Fruit fly (Drosophila melanogaster) whole organism, embryonic: ENCODE data around the gene blot.

Experiments used
- Bgb ChIP-seq: fragments of 200-800 bp; sonication (Bioruptor generic); IDR thresholded peaks from 2 replicates; pipeline ENCODE4 v1.3.6; 2022; ENCODE audit warnings: missing biosample characterization, missing genetic modification characterization; ENCODE audit not compliant: partially characterized antibody
- CG11093 ChIP-seq: fragments of 200-800 bp; sonication (Bioruptor generic); IDR thresholded peaks from 3 replicates; pipeline ENCODE4 v1.3.6; 2022; ENCODE audit warnings: missing biosample characterization, missing genetic modification characterization
- CG12236 ChIP-seq: fragments of 200-800 bp; sonication (Bioruptor generic); optimal IDR thresholded peaks from 2 replicates; lab custom pipeline; 2016; ENCODE audit warnings: missing biosample characterization, missing genetic modification characterization
- CG13894 ChIP-seq: fragments of 200-800 bp; sonication (Bioruptor generic); optimal IDR thresholded peaks from 3 replicates; lab custom pipeline; 2018; ENCODE audit warnings: missing biosample characterization, mild to moderate bottlenecking, missing genetic modification characterization, moderate library complexity
- CG15269 ChIP-seq: fragments of 200-800 bp; sonication (Bioruptor generic); optimal IDR thresholded peaks from 2 replicates; lab custom pipeline; 2018; ENCODE audit warnings: missing biosample characterization, mild to moderate bottlenecking, missing genetic modification characterization, moderate library complexity
- CG15601 ChIP-seq: fragments of 200-800 bp; sonication (Bioruptor generic); optimal IDR thresholded peaks from 3 replicates; lab custom pipeline; 2019; ENCODE audit warnings: missing biosample characterization, mild to moderate bottlenecking, missing genetic modification characterization, moderate library complexity
- CG16863 ChIP-seq: fragments of 200-800 bp; sonication (Bioruptor generic); optimal IDR thresholded peaks from 3 replicates; lab custom pipeline; 2016; ENCODE audit warnings: missing biosample characterization, missing genetic modification characterization
- CG17361 ChIP-seq: fragments of 200-800 bp; sonication (Bioruptor generic); IDR thresholded peaks from 3 replicates; pipeline ENCODE4 v1.3.6; 2022; ENCODE audit warnings: missing biosample characterization, missing genetic modification characterization
- CG17612 ChIP-seq: fragments of 200-800 bp; sonication (Bioruptor generic); IDR thresholded peaks from 2 replicates; pipeline ENCODE4 v1.3.6; 2022; ENCODE audit warnings: missing biosample characterization, missing genetic modification characterization
- CG17912 ChIP-seq: fragments of 200-800 bp; sonication (Bioruptor generic); optimal IDR thresholded peaks from 2 replicates; lab custom pipeline; 2018; ENCODE audit warnings: missing biosample characterization, mild to moderate bottlenecking, missing genetic modification characterization
- CG18011 ChIP-seq: fragments of 200-800 bp; sonication (Bioruptor generic); optimal IDR thresholded peaks from 2 replicates; lab custom pipeline; 2017; ENCODE audit warnings: missing biosample characterization, missing genetic modification characterization, mild to moderate bottlenecking, moderate library complexity, missing genotype
- CG2116 ChIP-seq: fragments of 200-800 bp; sonication (Bioruptor generic); optimal IDR thresholded peaks from 3 replicates; lab custom pipeline; 2018; ENCODE audit warnings: missing biosample characterization, mild to moderate bottlenecking, missing genetic modification characterization
- CG3281 ChIP-seq: fragments of 200-800 bp; sonication (Bioruptor generic); optimal IDR thresholded peaks from 3 replicates; lab custom pipeline; 2017; ENCODE audit warnings: missing biosample characterization, mild to moderate bottlenecking, missing genetic modification characterization
- CG42726 ChIP-seq: fragments of 200-800 bp; sonication (Bioruptor generic); IDR thresholded peaks from 2 replicates; pipeline ENCODE4 v1.3.6; 2022; ENCODE audit warnings: missing biosample characterization, missing genetic modification characterization; ENCODE audit not compliant: partially characterized antibody
- CG8359 ChIP-seq: fragments of 200-800 bp; sonication (Bioruptor generic); optimal IDR thresholded peaks from 2 replicates; lab custom pipeline; 2017; ENCODE audit warnings: missing biosample characterization, mild to moderate bottlenecking, missing genetic modification characterization, borderline replicate concordance
- CG9727 ChIP-seq: fragments of 200-800 bp; sonication (Bioruptor generic); optimal IDR thresholded peaks from 3 replicates; lab custom pipeline; 2017; ENCODE audit warnings: missing biosample characterization, mild to moderate bottlenecking, missing genetic modification characterization
- Dad ChIP-seq: fragments of 200-800 bp; sonication (Bioruptor generic); optimal IDR thresholded peaks from 3 replicates; lab custom pipeline; 2016; ENCODE audit warnings: missing biosample characterization, missing genetic modification characterization
- Dfd ChIP-seq, 2 experiments: fragments of >200 bp; optimal IDR thresholded peaks; 2 replicates each; lab custom pipeline; 2017; ENCODE audit warnings: missing biosample characterization in 2 of 2, missing genetic modification characterization in 2 of 2
- Drgx ChIP-seq: fragments of 200-800 bp; sonication (Bioruptor generic); IDR thresholded peaks from 2 replicates; pipeline ENCODE4 v1.3.6; 2022; ENCODE audit warnings: missing biosample characterization, missing genetic modification characterization
- H2.0 ChIP-seq: fragments of 200-800 bp; sonication (Bioruptor generic); IDR thresholded peaks from 2 replicates; pipeline ENCODE4 v1.3.6; 2022; ENCODE audit warnings: missing biosample characterization, missing genetic modification characterization
- Lim3 ChIP-seq: fragments of 200-800 bp; sonication (Bioruptor generic); IDR thresholded peaks from 2 replicates; pipeline ENCODE4 v1.3.6; 2022; ENCODE audit warnings: missing biosample characterization, missing genetic modification characterization
- MBD-R2 ChIP-seq: fragments of 200-800 bp; sonication (Bioruptor generic); IDR thresholded peaks from 2 replicates; pipeline ENCODE4 v1.3.6; 2022; ENCODE audit warnings: missing biosample characterization, missing genetic modification characterization
- Max ChIP-seq: fragments of 200-800 bp; sonication (Bioruptor generic); optimal IDR thresholded peaks from 2 replicates; lab custom pipeline; 2016; ENCODE audit warnings: missing biosample characterization, mild to moderate bottlenecking, missing genetic modification characterization
- Neu2 ChIP-seq: fragments of 200-800 bp; sonication (Bioruptor generic); optimal IDR thresholded peaks from 3 replicates; lab custom pipeline; 2016; ENCODE audit warnings: missing biosample characterization, missing genetic modification characterization, borderline replicate concordance
- Nf-YA ChIP-seq: fragments of 200-800 bp; sonication (Bioruptor generic); IDR thresholded peaks from 2 replicates; pipeline ENCODE4 v1.3.6; 2022; ENCODE audit warnings: missing biosample characterization, missing genetic modification characterization
- PHDP ChIP-seq: fragments of 200-800 bp; sonication (Bioruptor generic); optimal IDR thresholded peaks from 3 replicates; lab custom pipeline; 2018; ENCODE audit warnings: missing biosample characterization, mild to moderate bottlenecking, missing genetic modification characterization, moderate library complexity
- Xrp1 ChIP-seq: fragments of 200-800 bp; sonication (Bioruptor generic); IDR thresholded peaks from 2 replicates; pipeline ENCODE4 v1.3.6; 2022; ENCODE audit warnings: missing biosample characterization, missing genetic modification characterization
- YL-1 ChIP-seq: fragments of 200-800 bp; sonication (Bioruptor generic); optimal IDR thresholded peaks from 3 replicates; lab custom pipeline; 2017; ENCODE audit warnings: missing biosample characterization, mild to moderate bottlenecking, missing genetic modification characterization
- ac ChIP-seq: fragments of 200-800 bp; sonication (Bioruptor generic); optimal IDR thresholded peaks from 3 replicates; lab custom pipeline; 2017; ENCODE audit warnings: missing biosample characterization, mild to moderate bottlenecking, missing genetic modification characterization
- ase ChIP-seq: fragments of 200-800 bp; sonication (Bioruptor generic); IDR thresholded peaks from 3 replicates; pipeline ENCODE4 v1.3.6; 2022; ENCODE audit warnings: missing biosample characterization, missing genetic modification characterization
- az2 ChIP-seq: fragments of 200-800 bp; sonication (Bioruptor generic); optimal IDR thresholded peaks from 3 replicates; lab custom pipeline; 2016; ENCODE audit warnings: missing biosample characterization, missing genetic modification characterization
- br ChIP-seq: fragments of >200 bp; optimal IDR thresholded peaks from 2 replicates; lab custom pipeline; 2017
- caup ChIP-seq: fragments of 200-800 bp; sonication (Bioruptor generic); optimal IDR thresholded peaks from 3 replicates; lab custom pipeline; 2017; ENCODE audit warnings: missing biosample characterization, mild to moderate bottlenecking, missing genetic modification characterization, moderate library complexity; ENCODE audit not compliant: severe bottlenecking
- crol ChIP-seq: fragments of 200-800 bp; sonication (Bioruptor generic); IDR thresholded peaks from 2 replicates; pipeline ENCODE4 v1.3.6; 2022; ENCODE audit warnings: missing biosample characterization, missing genetic modification characterization
- dmrt99B ChIP-seq: fragments of 200-800 bp; sonication (Bioruptor generic); optimal IDR thresholded peaks from 2 replicates; lab custom pipeline; 2018; ENCODE audit warnings: missing biosample characterization, mild to moderate bottlenecking, missing genetic modification characterization, moderate library complexity
- ems ChIP-seq: fragments of 200-800 bp; sonication (Bioruptor generic); optimal IDR thresholded peaks from 3 replicates; lab custom pipeline; 2016; ENCODE audit warnings: missing biosample characterization, missing genetic modification characterization
- ewg ChIP-seq: fragments of 200-800 bp; sonication (Bioruptor generic); optimal IDR thresholded peaks from 3 replicates; lab custom pipeline; 2017; ENCODE audit warnings: mild to moderate bottlenecking, missing biosample characterization, missing genetic modification reagents, missing genetic modification characterization
- gcm2 ChIP-seq: fragments of 200-800 bp; sonication (Bioruptor generic); optimal IDR thresholded peaks from 2 replicates; lab custom pipeline; 2016; ENCODE audit warnings: missing biosample characterization, missing genetic modification characterization
- gsb-n ChIP-seq: fragments of 200-800 bp; sonication (Bioruptor generic); optimal IDR thresholded peaks from 3 replicates; lab custom pipeline; 2018; ENCODE audit warnings: missing biosample characterization, mild to moderate bottlenecking, missing genetic modification characterization
- jumu ChIP-seq: fragments of 200-800 bp; sonication (Bioruptor generic); optimal IDR thresholded peaks from 3 replicates; lab custom pipeline; 2016; ENCODE audit warnings: missing biosample characterization, missing genetic modification characterization
- kay ChIP-seq: fragments of 200-800 bp; sonication (Bioruptor generic); optimal IDR thresholded peaks from 2 replicates; lab custom pipeline; 2016; ENCODE audit warnings: missing biosample characterization, missing genetic modification characterization
- odd ChIP-seq: fragments of 200-800 bp; sonication (Bioruptor generic); optimal IDR thresholded peaks from 2 replicates; lab custom pipeline; 2017; ENCODE audit warnings: missing biosample characterization, mild to moderate bottlenecking, missing genetic modification characterization
- org-1 ChIP-seq: fragments of 200-800 bp; sonication (Bioruptor generic); optimal IDR thresholded peaks from 2 replicates; lab custom pipeline; 2017; ENCODE audit warnings: missing biosample characterization, missing genetic modification characterization
- seq ChIP-seq: fragments of 200-800 bp; sonication (Bioruptor generic); IDR thresholded peaks from 2 replicates; pipeline ENCODE4 v1.3.6; 2022; ENCODE audit warnings: missing biosample characterization, missing genetic modification characterization
- shn ChIP-seq: fragments of 200-800 bp; sonication (Bioruptor generic); optimal IDR thresholded peaks from 3 replicates; lab custom pipeline; 2016; ENCODE audit warnings: missing biosample characterization, missing genetic modification characterization
- sqz ChIP-seq: fragments of 200-800 bp; sonication (Bioruptor generic); optimal IDR thresholded peaks from 3 replicates; lab custom pipeline; 2018; ENCODE audit warnings: missing biosample characterization, mild to moderate bottlenecking, missing genetic modification characterization
- zfh1 ChIP-seq: fragments of 200-800 bp; sonication (Bioruptor generic); IDR thresholded peaks from 3 replicates; pipeline ENCODE4 v1.3.6; 2022; ENCODE audit warnings: missing biosample characterization, missing genetic modification characterization

The blot gene

dm6 chr3L:17419103-17419741 lies 2.1 kb downstream of the blot start (continued):
- TF ChIP-seq CG8359 (GFP tag; lab: Kevin White, UChicago) (no peak), YL-1 (no peak), Drgx (GFP tag; lab: Robert Waterston, UW) (0 out of 2 replicates have a peak, but pooled peaks have one; percentile 32), Dad (GFP tag; lab: Kevin White, UChicago) (no peak), org-1 (GFP tag; lab: Kevin White, UChicago) (peak; percentile 11)

- no peak for TF ChIP-seq seq (GFP tag; lab: Robert Waterston, UW)
- no peak for TF ChIP-seq Lim3
- no peak for TF ChIP-seq Dfd (GFP tag; optimal IDR thresholded peaks at IDR 0.05; lab: Kevin White, UChicago)
- peak; percentile 3 for TF ChIP-seq shn (GFP tag; lab: Kevin White, UChicago)
- no peak for TF ChIP-seq caup
- TF ChIP-seq gsb-n (tag; lab: Kevin White, UChicago) = peak; percentile 56
- TF ChIP-seq CG42726 (GFP tag; lab: Robert Waterston, UW) = no peak
- TF ChIP-seq CG2116 = peak; percentile 23
- TF ChIP-seq CG9727 (GFP tag; lab: Kevin White, UChicago) = peak; percentile 88
- no peak for TF ChIP-seq ems (GFP tag; lab: Kevin White, UChicago)
- peak; percentile 2 for TF ChIP-seq CG16863 (GFP tag; lab: Kevin White, UChicago)
- no peak for TF ChIP-seq CG17612
- TF ChIP-seq az2 (GFP tag; lab: Kevin White, UChicago) = peak; percentile 29
- TF ChIP-seq Nf-YA (GFP tag; lab: Robert Waterston, UW) = no peak
- TF ChIP-seq Neu2 = peak; percentile 55
- TF ChIP-seq CG3281 (GFP tag; lab: Kevin White, UChicago) = no peak
- no peak for TF ChIP-seq ewg (GFP tag; lab: Kevin White, UChicago)
- peak; percentile 32 for TF ChIP-seq CG12236 (GFP tag; lab: Kevin White, UChicago)
- TF ChIP-seq ase (GFP tag; lab: Robert Waterston, UW) = no peak
- TF ChIP-seq dmrt99B (tag; lab: Kevin White, UChicago) = no peak
- no peak for TF ChIP-seq crol (GFP tag; lab: Robert Waterston, UW)
- no peak for TF ChIP-seq H2.0
- no peak for TF ChIP-seq br (lab: Kevin White, UChicago)
- peak; percentile 76 for TF ChIP-seq Xrp1
- no peak for TF ChIP-seq CG15269 (tag; lab: Kevin White, UChicago)
- TF ChIP-seq ac (GFP tag; lab: Kevin White, UChicago) = peak; percentile 76
- no peak for TF ChIP-seq CG17912 (GFP tag; lab: Kevin White, UChicago)
- no peak; the same call in 1 of the 2 replicates for TF ChIP-seq MBD-R2
- peak; percentile 23 for TF ChIP-seq Max (GFP tag; lab: Kevin White, UChicago)
- no peak for TF ChIP-seq CG15601
- TF ChIP-seq gcm2 (GFP tag; lab: Kevin White, UChicago) = no peak
- TF ChIP-seq CG11093 (GFP tag; lab: Robert Waterston, UW) = no peak
- no peak for TF ChIP-seq sqz (GFP tag; lab: Kevin White, UChicago)
- no peak for TF ChIP-seq CG18011 (GFP tag; lab: Kevin White, UChicago)
- TF ChIP-seq odd = peak; percentile 4
- TF ChIP-seq jumu (GFP tag; lab: Kevin White, UChicago) = peak; percentile 28
- TF ChIP-seq CG13894 (tag; lab: Kevin White, UChicago) = no peak
- TF ChIP-seq PHDP (tag; lab: Kevin White, UChicago) = no peak
- peak; percentile 3 for TF ChIP-seq kay
- peak; percentile 61; the same call in 1 of the 3 replicates for TF ChIP-seq zfh1 (GFP tag; lab: Robert Waterston, UW)
- no peak for TF ChIP-seq Bgb (GFP tag; lab: Robert Waterston, UW)
- TF ChIP-seq CG17361 (GFP tag; lab: Robert Waterston, UW) = peak; percentile 57; the same call in 1 of the 3 replicates
Measured at dm6 chr3L:17415967-17416749, 5.2 kb downstream of the blot start.
